Worm (Caenorhabditis elegans): ENCODE results near the gene R12B2.8.

DNA sequence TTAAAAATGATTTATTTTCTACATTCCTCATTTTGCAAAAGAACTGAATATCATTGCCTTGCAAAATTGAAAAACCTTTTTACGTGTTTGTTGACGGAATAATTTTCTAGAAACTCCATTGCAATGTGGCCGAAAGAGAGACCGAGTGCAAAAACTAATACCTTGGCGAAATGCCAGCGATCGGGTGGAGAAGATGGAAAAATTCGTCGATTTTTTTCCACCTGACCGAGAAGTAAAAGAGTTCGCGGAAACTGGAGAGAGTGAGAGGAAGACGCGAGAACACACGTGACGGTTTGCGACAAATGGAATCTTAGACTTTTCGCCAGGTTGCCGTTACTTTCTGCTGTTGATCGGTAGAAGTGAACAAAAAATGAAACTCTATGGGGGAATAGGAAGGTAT, 18.0 kb downstream of the R12B2.8 start:
- no peak for TF ChIP-seq unc-39 (tag; optimal IDR thresholded peaks at IDR 0.05)
- TF ChIP-seq ama-1 (optimal IDR thresholded peaks at IDR 0.05) = peak; percentile 2
- TF ChIP-seq ceh-44 (GFP tag; IDR thresholded peaks at IDR 0.05) = no peak
- TF ChIP-seq nhr-237 (tag; optimal IDR thresholded peaks at IDR 0.05) = no peak
- no peak for TF ChIP-seq mdt-29 (GFP tag; IDR thresholded peaks at IDR 0.05)
- TF ChIP-seq lir-3 (tag; optimal IDR thresholded peaks at IDR 0.05) = no peak
- no peak for TF ChIP-seq aly-2 (tag; optimal IDR thresholded peaks at IDR 0.05)
- TF ChIP-seq nhr-77 (tag; optimal IDR thresholded peaks at IDR 0.05) = no peak
- TF ChIP-seq unc-130 (GFP tag; optimal IDR thresholded peaks at IDR 0.05) = no peak
- TF ChIP-seq zip-2 (tag; optimal IDR thresholded peaks at IDR 0.05) = no peak
- no peak for TF ChIP-seq zfp-3 (GFP tag; conservative IDR thresholded peaks at IDR 0.05)
- TF ChIP-seq pha-4 (GFP tag; IDR thresholded peaks at IDR 0.05) = no peak
- TF ChIP-seq pha-4 (tag; optimal IDR thresholded peaks at IDR 0.05) = no peak

Measured in whole organism, L4 larva.